Worm (Caenorhabditis elegans) whole organism, L1 larva: ENCODE results near the gene B0280.9.

ENCODE experiments used
- C04F5.9 ChIP-seq: sonication (generic microtip); optimal IDR thresholded peaks from 2 replicates; lab custom pipeline; 2016; ENCODE audit warnings: missing genetic modification characterization, missing compliant biosample characterization
- F16B12.6 ChIP-seq: fragments of 150-350 bp; optimal IDR thresholded peaks from 2 replicates; lab custom pipeline; 2014; ENCODE audit warnings: missing biosample characterization, missing genetic modification characterization
- Y116A8C.19 ChIP-seq: sonication (generic microtip); optimal IDR thresholded peaks from 2 replicates; lab custom pipeline; 2016; ENCODE audit warnings: missing compliant biosample characterization, missing genetic modification characterization, borderline replicate concordance
- aha-1 ChIP-seq: fragments of 150-350 bp; optimal IDR thresholded peaks from 2 replicates; lab custom pipeline; 2014; ENCODE audit warnings: missing biosample characterization, missing genetic modification characterization
- blmp-1 ChIP-seq: fragments of 150-350 bp; optimal IDR thresholded peaks from 2 replicates; lab custom pipeline; 2014; ENCODE audit warnings: missing biosample characterization, missing genetic modification characterization
- ceh-63 ChIP-seq: fragments of 200-800 bp; sonication (Bioruptor generic); optimal IDR thresholded peaks from 2 replicates; lab custom pipeline; 2018; ENCODE audit warnings: mild to moderate bottlenecking, missing genetic modification characterization, missing compliant biosample characterization
- ceh-8 ChIP-seq: fragments of 200-800 bp; sonication (Bioruptor generic); optimal IDR thresholded peaks from 2 replicates; lab custom pipeline; 2018; ENCODE audit warnings: mild to moderate bottlenecking, missing genetic modification characterization, moderate library complexity, missing compliant biosample characterization
- ceh-82 ChIP-seq, 3 experiments: fragments of 150-350 bp in 1 of 3; sonication (generic microtip) in 2 of 3; optimal IDR thresholded peaks; 2 replicates each; lab custom pipeline; 2014 to 2017; ENCODE audit warnings: missing biosample characterization in 3 of 3, missing genetic modification characterization in 3 of 3
- ceh-90 ChIP-seq: sonication (generic microtip); optimal IDR thresholded peaks from 2 replicates; lab custom pipeline; 2016; ENCODE audit warnings: missing genetic modification characterization, missing compliant biosample characterization
- ces-1 ChIP-seq: fragments of 150-350 bp; optimal IDR thresholded peaks from 2 replicates; lab custom pipeline; 2014; ENCODE audit warnings: missing biosample characterization, missing genetic modification reagents, missing genetic modification characterization
- dsc-1 ChIP-seq: sonication (generic microtip); optimal IDR thresholded peaks from 2 replicates; lab custom pipeline; 2016; ENCODE audit warnings: mild to moderate bottlenecking, missing genetic modification characterization, missing compliant biosample characterization
- efl-1 ChIP-seq, 4 experiments: fragments of 150-350 bp; optimal IDR thresholded peaks in 3 of 4; peaks in 1 of 4; 1 replicate in 1 of 4; 2 replicates in 3 of 4; lab custom pipeline; 2014; ENCODE audit warnings: missing biosample characterization in 2 of 4, missing genetic modification characterization in 2 of 4, missing genetic modification reagents in 2 of 4
- efl-3 ChIP-seq: fragments of 200-800 bp; sonication (Bioruptor generic); optimal IDR thresholded peaks from 2 replicates; lab custom pipeline; 2018; ENCODE audit warnings: mild to moderate bottlenecking, missing genetic modification characterization, missing compliant biosample characterization
- elt-2 ChIP-seq: sonication (generic microtip); optimal IDR thresholded peaks from 2 replicates; lab custom pipeline; 2016; ENCODE audit warnings: missing genetic modification characterization, mild to moderate bottlenecking, inconsistent platforms, missing compliant biosample characterization, missing genetic modification reagents
- elt-3 ChIP-seq, 6 experiments: fragments of 150-350 bp in 1 of 6; sonication (generic microtip); optimal IDR thresholded peaks; 2 replicates each; lab custom pipeline; 2017 to 2018; ENCODE audit warnings: missing biosample characterization in 6 of 6, missing genetic modification characterization in 6 of 6, inconsistent platforms in 1 of 6
- fkh-4 ChIP-seq: sonication (generic microtip); optimal IDR thresholded peaks from 2 replicates; lab custom pipeline; 2016; ENCODE audit warnings: missing compliant biosample characterization, missing genetic modification characterization, borderline replicate concordance
- fos-1 ChIP-seq: fragments of 150-350 bp; optimal IDR thresholded peaks from 2 replicates; lab custom pipeline; 2014; ENCODE audit warnings: missing biosample characterization, missing genetic modification characterization
- grh-1 ChIP-seq: fragments of 200-800 bp; sonication (Bioruptor generic); IDR thresholded peaks from 2 replicates; pipeline ENCODE4 v1.3.6; 2022; ENCODE audit warnings: missing genetic modification reagents, missing genetic modification characterization, missing compliant biosample characterization
- hlh-4 ChIP-seq: sonication (generic microtip); optimal IDR thresholded peaks from 2 replicates; lab custom pipeline; 2016; ENCODE audit warnings: mild to moderate bottlenecking, missing genetic modification characterization, missing compliant biosample characterization
- hpl-2 ChIP-seq: fragments of 150-350 bp; optimal IDR thresholded peaks from 2 replicates; lab custom pipeline; 2014; ENCODE audit warnings: missing biosample characterization, missing genetic modification reagents, missing genetic modification characterization
- isw-1 ChIP-seq: fragments of 200-800 bp; sonication (Bioruptor generic); IDR thresholded peaks from 2 replicates; pipeline ENCODE4 v1.3.6; 2022; ENCODE audit warnings: missing genetic modification characterization, missing compliant biosample characterization
- jun-1 ChIP-seq: fragments of 150-350 bp; optimal IDR thresholded peaks from 2 replicates; lab custom pipeline; 2014; ENCODE audit warnings: missing biosample characterization, missing genetic modification reagents, missing genetic modification characterization
- lin-14 ChIP-seq: fragments of 200-800 bp; sonication (Bioruptor generic); optimal IDR thresholded peaks from 2 replicates; lab custom pipeline; 2018; ENCODE audit warnings: mild to moderate bottlenecking, missing genetic modification characterization, moderate library complexity, missing compliant biosample characterization
- lin-15B ChIP-seq: fragments of 150-350 bp; sonication (generic microtip); optimal IDR thresholded peaks from 3 replicates; lab custom pipeline; 2014; ENCODE audit warnings: missing biosample characterization, missing genetic modification characterization
- lin-35 ChIP-seq, 2 experiments: fragments of 150-350 bp; optimal IDR thresholded peaks; 2 replicates each; lab custom pipeline; 2014; ENCODE audit warnings: missing biosample characterization in 2 of 2, missing genetic modification characterization in 2 of 2, missing genetic modification reagents in 2 of 2
- lin-39 ChIP-seq: fragments of 150-350 bp; optimal IDR thresholded peaks from 2 replicates; lab custom pipeline; 2014; ENCODE audit warnings: missing biosample characterization, missing genetic modification reagents, missing genetic modification characterization
- lsy-2 ChIP-seq, 2 experiments: fragments of 150-350 bp; optimal IDR thresholded peaks; 2 replicates each; lab custom pipeline; 2014; ENCODE audit warnings: missing biosample characterization in 2 of 2, missing genetic modification characterization in 2 of 2
- mef-2 ChIP-seq: fragments of 150-350 bp; optimal IDR thresholded peaks from 2 replicates; lab custom pipeline; 2014; ENCODE audit warnings: missing biosample characterization, missing genetic modification characterization
- mep-1 ChIP-seq: fragments of 150-350 bp; optimal IDR thresholded peaks from 2 replicates; lab custom pipeline; 2014; ENCODE audit warnings: missing biosample characterization, missing genetic modification characterization
- nhr-11 ChIP-seq: fragments of 150-350 bp; optimal IDR thresholded peaks from 2 replicates; lab custom pipeline; 2014; ENCODE audit warnings: missing biosample characterization, missing genetic modification characterization
- nhr-12 ChIP-seq: sonication (generic microtip); optimal IDR thresholded peaks from 2 replicates; lab custom pipeline; 2017; ENCODE audit warnings: missing biosample characterization, missing genetic modification characterization
- nhr-19 ChIP-seq: fragments of 200-800 bp; sonication (Bioruptor generic); conservative IDR thresholded peaks from 2 replicates; pipeline ENCODE4 v1.3.6; 2022; ENCODE audit warnings: missing genetic modification characterization, missing compliant biosample characterization
- nhr-20 ChIP-seq: sonication (generic microtip); optimal IDR thresholded peaks from 2 replicates; lab custom pipeline; 2016; ENCODE audit warnings: mild to moderate bottlenecking, missing genetic modification characterization, missing compliant biosample characterization
- nhr-28 ChIP-seq: fragments of 150-350 bp; optimal IDR thresholded peaks from 2 replicates; lab custom pipeline; 2014; ENCODE audit warnings: missing biosample characterization, missing genetic modification characterization
- nhr-85 ChIP-seq: sonication (generic microtip); peaks from one replicate; lab custom pipeline; 2016; ENCODE audit warnings: missing genetic modification characterization, inconsistent platforms, missing compliant biosample characterization
- pax-3 ChIP-seq: fragments of 200-800 bp; sonication (Bioruptor generic); optimal IDR thresholded peaks from 2 replicates; lab custom pipeline; 2018; ENCODE audit warnings: mild to moderate bottlenecking, missing genetic modification characterization, moderate library complexity, missing compliant biosample characterization
- rnt-1 ChIP-seq: sonication (generic microtip); optimal IDR thresholded peaks from 2 replicates; lab custom pipeline; 2016; ENCODE audit warnings: mild to moderate bottlenecking, missing genetic modification characterization, moderate library complexity, missing compliant biosample characterization
- skn-1 ChIP-seq: fragments of 150-350 bp; optimal IDR thresholded peaks from 2 replicates; lab custom pipeline; 2014; ENCODE audit warnings: missing biosample characterization, missing genetic modification characterization
- snpc-4 ChIP-seq: fragments of 150-350 bp; optimal IDR thresholded peaks from 2 replicates; lab custom pipeline; 2014; ENCODE audit warnings: missing biosample characterization, missing genetic modification characterization
- snu-23 ChIP-seq: sonication (generic microtip); optimal IDR thresholded peaks from 2 replicates; lab custom pipeline; 2016; ENCODE audit warnings: missing genetic modification characterization, missing compliant biosample characterization
- sptf-1 ChIP-seq: fragments of 150-350 bp; optimal IDR thresholded peaks from 2 replicates; lab custom pipeline; 2014; ENCODE audit warnings: missing biosample characterization, missing genetic modification characterization
- sup-37 ChIP-seq: fragments of 200-800 bp; sonication (Bioruptor generic); optimal IDR thresholded peaks from 2 replicates; lab custom pipeline; 2018; ENCODE audit warnings: mild to moderate bottlenecking, missing genetic modification characterization, missing compliant biosample characterization
- swsn-7 ChIP-seq: sonication (generic microtip); optimal IDR thresholded peaks from 2 replicates; lab custom pipeline; 2016; ENCODE audit warnings: missing genetic modification characterization, missing compliant biosample characterization
- tlp-1 ChIP-seq: fragments of 150-350 bp; optimal IDR thresholded peaks from 2 replicates; lab custom pipeline; 2014; ENCODE audit warnings: missing biosample characterization, missing genetic modification characterization
- unc-62 ChIP-seq: fragments of 150-350 bp; optimal IDR thresholded peaks from 2 replicates; lab custom pipeline; 2014; ENCODE audit warnings: missing biosample characterization, missing genetic modification reagents, missing genetic modification characterization
- unc-86 ChIP-seq: sonication (generic microtip); optimal IDR thresholded peaks from 2 replicates; lab custom pipeline; 2016; ENCODE audit warnings: missing genetic modification characterization, missing compliant biosample characterization
- unc-98 ChIP-seq: fragments of 200-800 bp; sonication (Bioruptor generic); IDR thresholded peaks from 2 replicates; pipeline ENCODE4 v1.3.6; 2022; ENCODE audit warnings: missing genetic modification characterization, missing compliant biosample characterization
- xbp-1 ChIP-seq: sonication (generic microtip); optimal IDR thresholded peaks from 2 replicates; lab custom pipeline; 2016; ENCODE audit warnings: missing genetic modification characterization, missing compliant biosample characterization
- ztf-4 ChIP-seq: fragments of 150-350 bp; optimal IDR thresholded peaks from 2 replicates; lab custom pipeline; 2014; ENCODE audit warnings: missing biosample characterization, missing genetic modification characterization

The B0280.9 gene

DNA sequence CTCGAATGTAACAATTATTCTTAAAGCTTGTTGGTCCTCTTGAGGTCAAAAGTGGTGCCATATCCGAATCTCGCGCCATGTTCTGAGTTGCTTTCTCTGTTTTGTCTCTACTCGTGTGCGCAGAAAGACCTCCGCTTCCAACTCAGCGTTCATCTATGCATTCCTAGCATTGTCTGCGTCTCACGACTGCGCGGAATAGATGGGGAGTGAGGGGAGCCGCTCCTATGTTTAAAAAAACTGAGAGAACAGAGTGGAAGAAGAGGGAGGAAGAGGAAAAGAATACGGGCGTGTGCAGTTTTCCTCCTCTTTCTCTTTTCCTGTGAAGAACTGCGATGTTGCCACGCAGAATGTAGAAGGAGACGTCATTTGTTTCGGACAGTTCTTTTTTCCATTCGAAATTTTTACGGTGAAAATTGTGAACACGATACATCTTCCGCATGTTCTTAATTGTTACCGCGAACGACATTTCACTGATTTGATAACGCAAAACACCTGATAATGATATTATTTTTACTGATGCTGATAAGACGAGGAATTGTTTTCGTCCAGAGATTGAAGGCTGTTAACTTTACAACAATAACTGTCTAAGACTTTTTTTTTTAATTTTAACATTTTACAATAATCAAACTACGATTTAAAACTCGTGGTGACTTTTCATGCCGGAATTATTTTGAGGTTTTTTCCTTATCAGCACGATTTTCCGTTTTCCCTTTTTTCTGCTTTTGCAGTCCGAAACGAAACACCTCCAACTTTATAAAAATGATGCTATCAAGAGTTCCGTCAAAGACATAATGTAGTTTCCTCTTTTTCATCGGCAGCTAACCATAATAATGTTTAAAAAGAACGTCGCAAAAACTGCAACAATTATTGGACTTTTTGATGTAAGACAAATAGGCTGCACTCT lies 44.2 kb upstream of the B0280.9 start (continued):
- TF ChIP-seq jun-1 (tag; lab: Kevin White, UChicago) (no peak), lin-14 (GFP tag; lab: Kevin White, UChicago) (peak; percentile 95), fkh-4 (no peak), ceh-82 (tag; optimal IDR thresholded peaks at IDR 0.05; lab: Kevin White, UChicago) (peak; percentile 40 to 51 (median 47))

DNA sequence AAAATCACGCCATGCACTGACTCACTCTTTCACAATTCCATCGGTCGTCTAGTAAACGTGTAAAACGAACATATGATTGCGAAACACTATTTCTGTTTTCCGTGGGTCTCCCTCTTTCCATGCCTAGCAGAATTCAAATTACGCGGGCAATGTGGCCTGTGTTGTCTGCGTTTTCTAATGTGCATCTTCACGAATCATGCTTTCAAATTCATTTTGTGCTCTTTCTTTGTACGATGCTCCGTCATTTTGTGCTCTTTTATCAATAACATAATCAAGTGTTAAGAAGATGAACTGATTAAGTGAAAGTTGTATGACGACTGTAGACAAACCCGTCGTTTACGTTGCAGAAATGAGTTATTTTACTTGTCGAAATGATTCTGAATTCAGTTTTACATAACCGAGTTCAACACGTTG lies 43.1 kb upstream of the B0280.9 start:
- TF ChIP-seq rnt-1 (tag; lab: Kevin White, UChicago) (no peak), snpc-4 (tag; lab: Kevin White, UChicago) (no peak), unc-86 (no peak), ceh-8 (GFP tag; lab: Kevin White, UChicago) (no peak), sup-37 (GFP tag; lab: Kevin White, UChicago) (no peak), fos-1 (tag; lab: Kevin White, UChicago) (no peak), ztf-4 (tag; lab: Kevin White, UChicago) (no peak), mef-2 (tag; lab: Kevin White, UChicago) (no peak), lin-15B (tag; lab: Kevin White, UChicago) (peak; percentile 26), skn-1 (peak; percentile 82), elt-3 (tag; optimal IDR thresholded peaks at IDR 0.05; lab: Kevin White, UChicago) (no peak), nhr-85 (no peak), dsc-1 (tag; lab: Kevin White, UChicago) (no peak), ceh-90 (tag; lab: Kevin White, UChicago) (no peak), nhr-11 (tag; lab: Kevin White, UChicago) (no peak), unc-62 (GFP tag; lab: Kevin White, UChicago) (no peak), nhr-12 (tag; lab: Kevin White, UChicago) (no peak), xbp-1 (tag; lab: Kevin White, UChicago) (peak; percentile 77), lin-39 (tag; lab: Kevin White, UChicago) (no peak), snu-23 (no peak), lsy-2 (tag; optimal IDR thresholded peaks at IDR 0.05; lab: Kevin White, UChicago) (peak in 1 of 2 experiments; percentile 47), lin-35 (GFP tag; optimal IDR thresholded peaks at IDR 0.05; lab: Kevin White, UChicago) (peak; percentile 60 to 77), tlp-1 (no peak), ces-1 (GFP tag; lab: Kevin White, UChicago) (no peak), nhr-20 (tag; lab: Kevin White, UChicago) (peak; percentile 16), mep-1 (tag; lab: Kevin White, UChicago) (peak; percentile 45), unc-98 (GFP tag; lab: Robert Waterston, UW) (no peak), aha-1 (tag; lab: Kevin White, UChicago) (no peak), grh-1 (no peak), efl-3 (GFP tag; lab: Kevin White, UChicago) (no peak), ceh-82 (tag; optimal IDR thresholded peaks at IDR 0.05; lab: Kevin White, UChicago) (peak in 1 of 3 experiments; percentile 57), fkh-4 (no peak), C04F5.9 (no peak), jun-1 (tag; lab: Kevin White, UChicago) (peak; percentile 10), sptf-1 (tag; lab: Kevin White, UChicago) (no peak), Y116A8C.19 (tag; lab: Kevin White, UChicago) (no peak), hlh-4 (tag; lab: Kevin White, UChicago) (no peak), hpl-2 (GFP tag; lab: Kevin White, UChicago) (no peak), nhr-19 (GFP tag; lab: Robert Waterston, UW) (no peak), efl-1 (optimal IDR thresholded peaks at IDR 0.05; lab: Kevin White, UChicago) (peak; percentile 37 to 54), efl-1 (GFP tag; optimal IDR thresholded peaks at IDR 0.05 in 1 of 2; lab: Kevin White, UChicago) (peak; percentile 62 to 92), elt-2 (peak; percentile 83), nhr-28 (tag; lab: Kevin White, UChicago) (no peak), F16B12.6 (tag; lab: Kevin White, UChicago) (no peak), swsn-7 (tag; lab: Kevin White, UChicago) (peak; percentile 3), isw-1 (GFP tag; lab: Robert Waterston, UW) (peak; percentile 17; the same call in 1 of the 2 replicates), blmp-1 (peak; percentile 53), pax-3 (tag; lab: Kevin White, UChicago) (no peak), ceh-63 (GFP tag; lab: Kevin White, UChicago) (no peak), lin-14 (GFP tag; lab: Kevin White, UChicago) (peak; percentile 68)
